Fruit fly (Drosophila melanogaster) whole organism, embryonic: ENCODE results near the gene CG1965.

ENCODE experiments used
- CG10565 ChIP-seq: fragments of 200-800 bp; sonication (Bioruptor generic); optimal IDR thresholded peaks from 3 replicates; lab custom pipeline; 2016; ENCODE audit warnings: missing biosample characterization, mild to moderate bottlenecking, missing genetic modification characterization
- CG11560 ChIP-seq: fragments of 200-800 bp; sonication (Bioruptor generic); IDR thresholded peaks from 3 replicates; pipeline ENCODE4 v1.3.6; 2022; ENCODE audit warnings: missing biosample characterization, missing genetic modification characterization
- CG3281 ChIP-seq: fragments of 200-800 bp; sonication (Bioruptor generic); optimal IDR thresholded peaks from 3 replicates; lab custom pipeline; 2017; ENCODE audit warnings: missing biosample characterization, mild to moderate bottlenecking, missing genetic modification characterization
- CG8478 ChIP-seq: fragments of >200 bp; optimal IDR thresholded peaks from 2 replicates; lab custom pipeline; 2018
- H15 ChIP-seq: fragments of 200-800 bp; sonication (Bioruptor generic); IDR thresholded peaks from 3 replicates; pipeline ENCODE4 v1.3.6; 2022; ENCODE audit warnings: missing biosample characterization, missing genetic modification characterization
- HmgZ ChIP-seq: fragments of 200-800 bp; sonication (Bioruptor generic); optimal IDR thresholded peaks from 2 replicates; lab custom pipeline; 2018; ENCODE audit warnings: missing biosample characterization, mild to moderate bottlenecking, missing genetic modification characterization
- Nf-YB ChIP-seq: fragments of 200-800 bp; sonication (Bioruptor generic); optimal IDR thresholded peaks from 3 replicates; lab custom pipeline; 2019; ENCODE audit warnings: missing biosample characterization, mild to moderate bottlenecking, missing genetic modification characterization, moderate library complexity
- Stat92E ChIP-seq, 3 experiments: fragments of >200 bp in 2 of 3; fragments of 200-800 bp in 1 of 3; sonication (Bioruptor generic) in 1 of 3; optimal IDR thresholded peaks; 2 replicates each; lab custom pipeline; 2017 to 2019; ENCODE audit warnings: missing biosample characterization in 3 of 3, missing genetic modification characterization in 3 of 3, mild to moderate bottlenecking in 1 of 3, moderate library complexity in 1 of 3
- bigmax ChIP-seq: fragments of 200-800 bp; sonication (Bioruptor generic); optimal IDR thresholded peaks from 2 replicates; lab custom pipeline; 2018; ENCODE audit warnings: missing biosample characterization, mild to moderate bottlenecking, missing genetic modification characterization
- croc ChIP-seq: fragments of 200-800 bp; sonication (Bioruptor generic); conservative IDR thresholded peaks from 3 replicates; pipeline ENCODE4 v1.3.6; 2022; ENCODE audit warnings: missing biosample characterization, missing genetic modification characterization
- ems ChIP-seq: fragments of 200-800 bp; sonication (Bioruptor generic); optimal IDR thresholded peaks from 3 replicates; lab custom pipeline; 2016; ENCODE audit warnings: missing biosample characterization, missing genetic modification characterization
- gem ChIP-seq: fragments of 200-800 bp; sonication (Bioruptor generic); optimal IDR thresholded peaks from 2 replicates; lab custom pipeline; 2019; ENCODE audit warnings: missing biosample characterization, mild to moderate bottlenecking, missing genetic modification characterization, moderate library complexity
- gsb ChIP-seq: fragments of 200-800 bp; sonication (Bioruptor generic); IDR thresholded peaks from 2 replicates; pipeline ENCODE4 v1.3.6; 2022; ENCODE audit warnings: missing biosample characterization, missing genetic modification characterization
- sd ChIP-seq: fragments of 200-800 bp; sonication (Bioruptor generic); optimal IDR thresholded peaks from 3 replicates; lab custom pipeline; 2018; ENCODE audit warnings: missing biosample characterization, mild to moderate bottlenecking, missing genetic modification characterization, moderate library complexity

DNA sequence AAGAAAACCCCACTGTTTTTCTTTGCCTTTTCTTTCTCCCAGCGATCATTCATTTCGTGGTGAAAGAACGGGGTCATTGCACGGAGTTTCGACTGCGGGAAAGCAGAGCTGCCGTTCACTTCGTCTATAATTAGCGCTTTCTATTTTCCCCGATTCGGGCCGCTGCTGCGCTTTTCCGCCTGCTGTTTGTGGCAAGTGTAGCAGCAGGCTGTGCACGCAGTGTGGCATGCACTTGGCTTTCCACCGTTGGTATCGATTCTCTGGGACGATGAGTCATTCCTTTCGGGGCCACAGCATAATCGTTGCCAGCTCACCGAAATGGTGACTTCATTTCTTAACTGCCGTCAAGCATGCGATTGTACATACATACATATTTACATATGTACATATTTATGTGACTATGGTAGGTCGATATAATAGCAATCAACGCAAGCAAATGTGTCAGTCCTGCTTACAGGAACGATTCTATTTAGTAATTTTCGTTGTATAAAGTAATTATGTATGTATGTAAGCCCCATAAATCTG lies 21.7 kb downstream of the CG1965 start:
- TF ChIP-seq CG8478 (no peak), croc (GFP tag; lab: Robert Waterston, UW) (no peak), gsb (GFP tag; lab: Robert Waterston, UW) (no peak), ems (GFP tag; lab: Kevin White, UChicago) (no peak), Stat92E (GFP tag; optimal IDR thresholded peaks at IDR 0.05; lab: Kevin White, UChicago) (no peak), Nf-YB (GFP tag; lab: Kevin White, UChicago) (no peak), gem (tag; lab: Kevin White, UChicago) (no peak), bigmax (GFP tag; lab: Kevin White, UChicago) (no peak), sd (tag; lab: Kevin White, UChicago) (no peak), CG10565 (GFP tag; lab: Kevin White, UChicago) (no peak), HmgZ (no peak), H15 (GFP tag; lab: Robert Waterston, UW) (no peak), CG3281 (GFP tag; lab: Kevin White, UChicago) (no peak), CG11560 (no peak)
